Fruit fly (Drosophila melanogaster) whole organism, embryonic: Measurements from ENCODE around the gene CG9270.

Source experiments
- Ada2b ChIP-seq: fragments of 200-800 bp; sonication (Bioruptor generic); IDR thresholded peaks from 2 replicates; pipeline ENCODE4 v1.3.6; 2022; ENCODE audit warnings: missing biosample characterization, missing genetic modification characterization
- Awh ChIP-seq: fragments of 200-800 bp; sonication (Bioruptor generic); IDR thresholded peaks from 2 replicates; pipeline ENCODE4, ENCODE4 v1.3.6; 2022; ENCODE audit warnings: missing biosample characterization, missing genetic modification characterization
- B-H2 ChIP-seq: fragments of 200-800 bp; sonication (Bioruptor generic); optimal IDR thresholded peaks from 2 replicates; lab custom pipeline; 2018; ENCODE audit warnings: missing biosample characterization, mild to moderate bottlenecking, missing genetic modification characterization
- BEAF-32 ChIP-seq: fragments of 200-800 bp; sonication (Bioruptor generic); optimal IDR thresholded peaks from 3 replicates; lab custom pipeline; 2017; ENCODE audit warnings: missing biosample characterization, missing genetic modification characterization, mild to moderate bottlenecking, moderate library complexity, missing genetic modification reagents
- Blimp-1 ChIP-seq: fragments of 200-800 bp; sonication (Bioruptor generic); optimal IDR thresholded peaks from 3 replicates; lab custom pipeline; 2018; ENCODE audit warnings: missing biosample characterization, missing genetic modification characterization, mild to moderate bottlenecking, moderate library complexity, missing genetic modification reagents
- BtbVII ChIP-seq: fragments of 200-800 bp; sonication (Bioruptor generic); optimal IDR thresholded peaks from 3 replicates; lab custom pipeline; 2017; ENCODE audit warnings: missing biosample characterization, mild to moderate bottlenecking, missing genetic modification characterization
- Bteb2 ChIP-seq: fragments of 200-800 bp; sonication (Bioruptor generic); optimal IDR thresholded peaks from 2 replicates; lab custom pipeline; 2016; ENCODE audit warnings: missing biosample characterization, missing genetic modification characterization
- CG10274 ChIP-seq: fragments of 200-800 bp; sonication (Bioruptor generic); optimal IDR thresholded peaks from 3 replicates; lab custom pipeline; 2017; ENCODE audit warnings: missing biosample characterization, mild to moderate bottlenecking, missing genetic modification characterization
- CG10431 ChIP-seq: fragments of 200-800 bp; sonication (Bioruptor generic); optimal IDR thresholded peaks from 3 replicates; lab custom pipeline; 2018; ENCODE audit warnings: missing biosample characterization, mild to moderate bottlenecking, missing genetic modification characterization
- CG10979 ChIP-seq: fragments of 200-800 bp; sonication (Bioruptor generic); optimal IDR thresholded peaks from 2 replicates; lab custom pipeline; 2018; ENCODE audit warnings: missing biosample characterization, mild to moderate bottlenecking, missing genetic modification characterization, moderate library complexity
- CG12071 ChIP-seq: fragments of 200-800 bp; sonication (Bioruptor generic); optimal IDR thresholded peaks from 3 replicates; lab custom pipeline; 2018; ENCODE audit warnings: missing biosample characterization, mild to moderate bottlenecking, missing genetic modification characterization
- CG12299 ChIP-seq: fragments of 200-800 bp; sonication (Bioruptor generic); optimal IDR thresholded peaks from 2 replicates; lab custom pipeline; 2018; ENCODE audit warnings: missing biosample characterization, mild to moderate bottlenecking, missing genetic modification characterization
- CG15073 ChIP-seq: fragments of 200-800 bp; sonication (Bioruptor generic); optimal IDR thresholded peaks from 2 replicates; lab custom pipeline; 2016; ENCODE audit warnings: missing biosample characterization, missing genetic modification characterization
- CG1602 ChIP-seq: fragments of 200-800 bp; sonication (Bioruptor generic); optimal IDR thresholded peaks from 3 replicates; lab custom pipeline; 2016; ENCODE audit warnings: missing biosample characterization, missing genetic modification characterization
- CG18476 ChIP-seq: fragments of 200-800 bp; sonication (Bioruptor generic); optimal IDR thresholded peaks from 2 replicates; lab custom pipeline; 2016; ENCODE audit warnings: missing biosample characterization, mild to moderate bottlenecking, missing genetic modification characterization
- CG2120 ChIP-seq: fragments of 200-800 bp; sonication (Bioruptor generic); optimal IDR thresholded peaks from 3 replicates; lab custom pipeline; 2016; ENCODE audit warnings: missing biosample characterization, missing genetic modification characterization
- CG34422 ChIP-seq: fragments of 200-800 bp; sonication (Bioruptor generic); IDR thresholded peaks from 3 replicates; pipeline ENCODE4 v1.3.6; 2022; ENCODE audit warnings: missing biosample characterization, missing genetic modification characterization
- CG4282 ChIP-seq: fragments of 200-800 bp; sonication (Bioruptor generic); optimal IDR thresholded peaks from 2 replicates; lab custom pipeline; 2016; ENCODE audit warnings: missing biosample characterization, missing genetic modification characterization
- CG43689 ChIP-seq: fragments of 200-800 bp; sonication (Bioruptor generic); IDR thresholded peaks from 2 replicates; pipeline ENCODE4 v1.3.6; 2022; ENCODE audit warnings: missing biosample characterization, missing genetic modification characterization
- CG5953 ChIP-seq: fragments of 200-800 bp; sonication (Bioruptor generic); IDR thresholded peaks from 2 replicates; pipeline ENCODE4 v1.3.6; 2022; ENCODE audit warnings: missing biosample characterization, missing genetic modification characterization
- CG7556 ChIP-seq: fragments of 200-800 bp; sonication (Bioruptor generic); optimal IDR thresholded peaks from 2 replicates; lab custom pipeline; 2017; ENCODE audit warnings: missing biosample characterization, mild to moderate bottlenecking, missing genetic modification characterization
- CG7839 ChIP-seq: fragments of 200-800 bp; sonication (Bioruptor generic); optimal IDR thresholded peaks from 3 replicates; lab custom pipeline; 2018; ENCODE audit warnings: missing biosample characterization, mild to moderate bottlenecking, missing genetic modification characterization, moderate library complexity
- CG7928 ChIP-seq: fragments of 200-800 bp; sonication (Bioruptor generic); optimal IDR thresholded peaks from 2 replicates; lab custom pipeline; 2017; ENCODE audit warnings: missing biosample characterization, mild to moderate bottlenecking, missing genetic modification characterization
- CG9797 ChIP-seq: fragments of 200-800 bp; sonication (Bioruptor generic); optimal IDR thresholded peaks from 3 replicates; lab custom pipeline; 2018; ENCODE audit warnings: missing biosample characterization, mild to moderate bottlenecking, missing genetic modification characterization
- Dbx ChIP-seq: fragments of 200-800 bp; sonication (Bioruptor generic); IDR thresholded peaks from 3 replicates; pipeline ENCODE4 v1.3.6; 2022; ENCODE audit warnings: missing biosample characterization, missing genetic modification characterization
- Hey ChIP-seq: fragments of 200-800 bp; sonication (Bioruptor generic); optimal IDR thresholded peaks from 3 replicates; lab custom pipeline; 2018; ENCODE audit warnings: missing biosample characterization, mild to moderate bottlenecking, missing genetic modification characterization
- Hr3 ChIP-seq: fragments of 200-800 bp; sonication (Bioruptor generic); optimal IDR thresholded peaks from 3 replicates; lab custom pipeline; 2016; ENCODE audit warnings: missing biosample characterization, missing genetic modification characterization
- MTF-1 ChIP-seq: fragments of 200-800 bp; sonication (Bioruptor generic); optimal IDR thresholded peaks from 2 replicates; lab custom pipeline; 2018; ENCODE audit warnings: missing biosample characterization, mild to moderate bottlenecking, missing genetic modification characterization, borderline replicate concordance
- Mad ChIP-seq: fragments of 200-800 bp; sonication (Bioruptor generic); optimal IDR thresholded peaks from 2 replicates; lab custom pipeline; 2016; ENCODE audit warnings: missing biosample characterization, missing genetic modification characterization
- Oli ChIP-seq: fragments of 200-800 bp; sonication (Bioruptor generic); optimal IDR thresholded peaks from 2 replicates; lab custom pipeline; 2018; ENCODE audit warnings: missing biosample characterization, mild to moderate bottlenecking, missing genetic modification characterization, moderate library complexity
- Rx ChIP-seq: fragments of 200-800 bp; sonication (Bioruptor generic); IDR thresholded peaks from 2 replicates; pipeline ENCODE4 v1.3.6; 2022; ENCODE audit warnings: missing biosample characterization, missing genetic modification characterization
- Spps ChIP-seq: fragments of 200-800 bp; sonication (Bioruptor generic); optimal IDR thresholded peaks from 2 replicates; lab custom pipeline; 2018; ENCODE audit warnings: missing biosample characterization, mild to moderate bottlenecking, missing genetic modification characterization
- bigmax ChIP-seq: fragments of 200-800 bp; sonication (Bioruptor generic); optimal IDR thresholded peaks from 2 replicates; lab custom pipeline; 2018; ENCODE audit warnings: missing biosample characterization, mild to moderate bottlenecking, missing genetic modification characterization
- caup ChIP-seq: fragments of 200-800 bp; sonication (Bioruptor generic); optimal IDR thresholded peaks from 3 replicates; lab custom pipeline; 2017; ENCODE audit warnings: missing biosample characterization, mild to moderate bottlenecking, missing genetic modification characterization, moderate library complexity; ENCODE audit not compliant: severe bottlenecking
- crc ChIP-seq: fragments of 200-800 bp; sonication (Bioruptor generic); optimal IDR thresholded peaks from 2 replicates; lab custom pipeline; 2016; ENCODE audit warnings: missing biosample characterization, missing genetic modification characterization
- crp ChIP-seq, 2 experiments: fragments of 200-800 bp; sonication (Bioruptor generic); optimal IDR thresholded peaks; 2 replicates in 1 of 2; 3 replicates in 1 of 2; lab custom pipeline; 2017; ENCODE audit warnings: missing biosample characterization in 2 of 2, missing genetic modification characterization in 2 of 2, mild to moderate bottlenecking in 1 of 2, moderate library complexity in 1 of 2
- emc ChIP-seq: fragments of 200-800 bp; sonication (Bioruptor generic); optimal IDR thresholded peaks from 2 replicates; lab custom pipeline; 2016; ENCODE audit warnings: missing biosample characterization, missing genetic modification characterization
- ems ChIP-seq: fragments of 200-800 bp; sonication (Bioruptor generic); optimal IDR thresholded peaks from 3 replicates; lab custom pipeline; 2016; ENCODE audit warnings: missing biosample characterization, missing genetic modification characterization
- en ChIP-seq: fragments of 200-800 bp; sonication (Bioruptor generic); optimal IDR thresholded peaks from 2 replicates; lab custom pipeline; 2016; ENCODE audit warnings: missing biosample characterization, missing genetic modification characterization
- fd102C ChIP-seq: fragments of 200-800 bp; sonication (Bioruptor generic); optimal IDR thresholded peaks from 2 replicates; lab custom pipeline; 2018; ENCODE audit warnings: missing biosample characterization, mild to moderate bottlenecking, missing genetic modification characterization, moderate library complexity
- hb ChIP-seq: fragments of 200-800 bp; sonication (Bioruptor generic); IDR thresholded peaks from 3 replicates; pipeline ENCODE4 v1.3.6; 2022; ENCODE audit warnings: missing biosample characterization, missing genetic modification characterization; ENCODE audit not compliant: partially characterized antibody
- ken ChIP-seq: fragments of 200-800 bp; sonication (Bioruptor generic); IDR thresholded peaks from 3 replicates; pipeline ENCODE4 v1.3.6; 2022; ENCODE audit warnings: missing biosample characterization, missing genetic modification characterization
- klu ChIP-seq: fragments of 200-800 bp; sonication (Bioruptor generic); IDR thresholded peaks from 2 replicates; pipeline ENCODE4 v1.3.6; 2022; ENCODE audit warnings: missing biosample characterization, missing genetic modification characterization
- p53 ChIP-seq: fragments of 200-800 bp; sonication (Bioruptor generic); optimal IDR thresholded peaks from 2 replicates; lab custom pipeline; 2016; ENCODE audit warnings: missing biosample characterization, missing genetic modification characterization
- psq ChIP-seq: fragments of 200-800 bp; sonication (Bioruptor generic); optimal IDR thresholded peaks from 2 replicates; lab custom pipeline; 2017; ENCODE audit warnings: missing biosample characterization, missing genetic modification characterization
- pzg ChIP-seq: fragments of 200-800 bp; sonication (Bioruptor generic); optimal IDR thresholded peaks from 3 replicates; lab custom pipeline; 2018; ENCODE audit warnings: missing biosample characterization, mild to moderate bottlenecking, missing genetic modification characterization, moderate library complexity
- ro ChIP-seq: fragments of 200-800 bp; sonication (Bioruptor generic); IDR thresholded peaks from 2 replicates; pipeline ENCODE4 v1.3.6; 2022; ENCODE audit warnings: missing biosample characterization, missing genetic modification characterization
- shn ChIP-seq: fragments of 200-800 bp; sonication (Bioruptor generic); optimal IDR thresholded peaks from 3 replicates; lab custom pipeline; 2016; ENCODE audit warnings: missing biosample characterization, missing genetic modification characterization
- so ChIP-seq: fragments of 200-800 bp; sonication (Bioruptor generic); IDR thresholded peaks from 3 replicates; pipeline ENCODE4 v1.3.6; 2022; ENCODE audit warnings: missing biosample characterization, missing genetic modification characterization
- tap ChIP-seq: fragments of 200-800 bp; optimal IDR thresholded peaks from 3 replicates; lab custom pipeline; 2019; ENCODE audit warnings: missing biosample characterization, mild to moderate bottlenecking, missing genetic modification characterization, moderate library complexity
- tin ChIP-seq: fragments of 200-800 bp; sonication (Bioruptor generic); optimal IDR thresholded peaks from 3 replicates; lab custom pipeline; 2016; ENCODE audit warnings: missing biosample characterization, missing genetic modification characterization
- zf30C ChIP-seq: fragments of 200-800 bp; sonication (Bioruptor generic); optimal IDR thresholded peaks from 3 replicates; lab custom pipeline; 2018; ENCODE audit warnings: missing biosample characterization, mild to moderate bottlenecking, missing genetic modification characterization

The CG9270 gene

DNA sequence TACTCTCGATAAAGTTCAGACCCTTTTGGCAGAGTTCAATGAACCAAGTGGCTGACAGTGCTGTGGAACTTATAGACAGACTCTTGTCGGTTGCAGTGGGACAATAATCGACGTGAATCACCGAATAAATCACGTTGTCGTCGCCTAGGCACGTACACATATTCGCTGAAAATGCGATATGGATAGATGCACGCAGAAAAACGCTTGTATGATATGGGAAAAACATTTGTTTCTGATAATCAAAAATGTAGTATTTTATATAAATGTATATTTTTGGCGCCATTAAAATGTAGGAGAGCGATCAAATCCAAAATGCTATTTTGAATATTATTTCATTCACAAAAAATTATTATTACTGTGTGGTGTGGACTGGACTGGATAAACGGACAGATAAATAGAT lies 18.7 kb downstream of the CG9270 start (continued):
- TF ChIP-seq Awh (GFP tag; lab: Robert Waterston, UW) (no peak), CG12299 (tag; lab: Kevin White, UChicago) (no peak), BtbVII (GFP tag; lab: Kevin White, UChicago) (no peak), hb (GFP tag; lab: Robert Waterston, UW) (no peak), ro (GFP tag; lab: Robert Waterston, UW) (no peak), B-H2 (GFP tag; lab: Kevin White, UChicago) (no peak), CG7556 (GFP tag; lab: Kevin White, UChicago) (peak; percentile 35), klu (GFP tag; lab: Robert Waterston, UW) (0 out of 2 replicates have a peak, but pooled peaks have one; percentile 8), CG15073 (GFP tag; lab: Kevin White, UChicago) (no peak), caup (GFP tag; lab: Kevin White, UChicago) (peak; percentile 12), Spps (tag; lab: Kevin White, UChicago) (no peak), CG43689 (GFP tag; lab: Robert Waterston, UW) (no peak), CG10274 (GFP tag; lab: Kevin White, UChicago) (no peak), CG9797 (no peak), ken (GFP tag; lab: Robert Waterston, UW) (no peak), Dbx (GFP tag; lab: Robert Waterston, UW) (no peak), BEAF-32 (GFP tag; lab: Kevin White, UChicago) (no peak), CG2120 (GFP tag; lab: Kevin White, UChicago) (peak; percentile 14), shn (no peak), p53 (GFP tag; lab: Kevin White, UChicago) (no peak), pzg (GFP tag; lab: Kevin White, UChicago) (no peak), CG7928 (GFP tag; lab: Kevin White, UChicago) (no peak), fd102C (GFP tag; lab: Kevin White, UChicago) (no peak), Ada2b (GFP tag; lab: Robert Waterston, UW) (no peak), crc (GFP tag; lab: Kevin White, UChicago) (no peak), CG5953 (GFP tag; lab: Robert Waterston, UW) (no peak), ems (GFP tag; lab: Kevin White, UChicago) (no peak), Bteb2 (no peak), tin (GFP tag; lab: Kevin White, UChicago) (peak; percentile 20), emc (GFP tag; lab: Kevin White, UChicago) (no peak), Rx (GFP tag; lab: Robert Waterston, UW) (no peak), psq (GFP tag; lab: Kevin White, UChicago) (no peak), Blimp-1 (peak; percentile 58), zf30C (GFP tag; lab: Kevin White, UChicago) (no peak), Oli (peak; percentile 39), bigmax (GFP tag; lab: Kevin White, UChicago) (no peak), Hey (no peak), CG12071 (GFP tag; lab: Kevin White, UChicago) (no peak), CG7839 (tag; lab: Kevin White, UChicago) (peak; percentile 47), tap (tag; lab: Kevin White, UChicago) (peak; percentile 21), CG1602 (GFP tag; lab: Kevin White, UChicago) (no peak), CG34422 (GFP tag; lab: Robert Waterston, UW) (peak; percentile 19; the same call in 1 of the 3 replicates), MTF-1 (GFP tag; lab: Kevin White, UChicago) (no peak), CG10431 (GFP tag; lab: Kevin White, UChicago) (no peak), Mad (no peak), so (GFP tag; lab: Robert Waterston, UW) (peak; percentile 67; the same call in 2 of the 3 replicates), CG4282 (GFP tag; lab: Kevin White, UChicago) (no peak), en (no peak), CG10979 (peak; percentile 49), crp (GFP tag; optimal IDR thresholded peaks at IDR 0.05; lab: Kevin White, UChicago) (no peak), Hr3 (peak; percentile 19), CG18476 (GFP tag; lab: Kevin White, UChicago) (no peak)
